Worm (Caenorhabditis elegans): ENCODE results near the gene srx-122.

ce11 chrV:3287330-3287729 is 10.3 kb downstream of the srx-122 start, which contains the start of gene F35F10.7:
- TF ChIP-seq fkh-10 (GFP tag; optimal IDR thresholded peaks at IDR 0.05) (no peak), lin-39 (tag; optimal IDR thresholded peaks at IDR 0.05) (no peak), ces-1 (GFP tag; optimal IDR thresholded peaks at IDR 0.05) (no peak), zag-1 (tag; optimal IDR thresholded peaks at IDR 0.05) (no peak), efl-1 (optimal IDR thresholded peaks at IDR 0.05) (no peak), efl-1 (GFP tag; optimal IDR thresholded peaks at IDR 0.05 in 1 of 2) (no peak), skn-1 (tag; optimal IDR thresholded peaks at IDR 0.05) (no peak), ceh-82 (tag; optimal IDR thresholded peaks at IDR 0.05) (no peak), ztf-11 (tag; optimal IDR thresholded peaks at IDR 0.05) (no peak), unc-62 (GFP tag; optimal IDR thresholded peaks at IDR 0.05) (no peak), nhr-77 (tag; optimal IDR thresholded peaks at IDR 0.05) (no peak), lin-15B (tag; optimal IDR thresholded peaks at IDR 0.05) (no peak)

Data from whole organism, L1 larva.